Worm (Caenorhabditis elegans): ENCODE data around the gene col-36.
A peak's percentile ranks its signal among the peaks of the same experiment; 100 is the strongest.

Gene col-36

DNA sequence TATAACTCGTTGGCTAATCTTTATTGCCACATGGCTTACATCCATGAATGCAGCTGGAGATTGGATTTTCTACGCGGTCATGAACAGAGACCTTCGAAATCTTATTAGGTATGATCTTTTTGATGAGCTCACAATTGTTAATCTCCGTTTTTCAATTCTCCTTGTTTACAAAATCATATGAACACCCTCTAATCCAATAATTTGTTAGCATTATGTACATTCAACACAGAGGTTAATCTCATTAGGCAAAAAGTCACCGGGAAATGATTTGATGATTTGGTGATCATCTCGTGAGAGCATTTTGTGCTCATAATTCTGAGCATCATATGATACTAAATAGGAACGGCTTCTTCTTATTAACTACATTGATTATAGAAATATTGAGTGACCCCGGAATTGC lies 22.4 kb downstream of the col-36 start:
- TF ChIP-seq ceh-63 (GFP tag; optimal IDR thresholded peaks at IDR 0.05) (no peak), pag-3 (tag; optimal IDR thresholded peaks at IDR 0.05; ENCODE audit: borderline replicate concordance, insufficient read depth) (no peak), ces-1 (GFP tag; optimal IDR thresholded peaks at IDR 0.05) (no peak), unc-86 (tag; optimal IDR thresholded peaks at IDR 0.05) (no peak), ets-5 (GFP tag; IDR thresholded peaks at IDR 0.05) (no peak), nhr-12 (tag; optimal IDR thresholded peaks at IDR 0.05) (no peak), jun-1 (tag; optimal IDR thresholded peaks at IDR 0.05) (no peak), pax-3 (tag; optimal IDR thresholded peaks at IDR 0.05) (peak; percentile 73), nhr-85 (tag) (no peak), dsc-1 (tag; optimal IDR thresholded peaks at IDR 0.05) (peak; percentile 99), lin-35 (GFP tag; optimal IDR thresholded peaks at IDR 0.05) (no peak), ztf-4 (tag; optimal IDR thresholded peaks at IDR 0.05) (no peak), unc-62 (GFP tag; optimal IDR thresholded peaks at IDR 0.05) (no peak), zip-4 (GFP tag; optimal IDR thresholded peaks at IDR 0.05) (no peak), ceh-82 (tag; optimal IDR thresholded peaks at IDR 0.05) (no peak), lsy-2 (tag; optimal IDR thresholded peaks at IDR 0.05) (no peak), C04F5.9 (tag; optimal IDR thresholded peaks at IDR 0.05) (no peak), nhr-47 (tag; optimal IDR thresholded peaks at IDR 0.05) (peak; percentile 30), nhr-77 (tag; optimal IDR thresholded peaks at IDR 0.05) (no peak), xbp-1 (tag; optimal IDR thresholded peaks at IDR 0.05) (no peak), ama-1 (optimal IDR thresholded peaks at IDR 0.05) (no peak), lin-14 (GFP tag; optimal IDR thresholded peaks at IDR 0.05) (no peak), efl-3 (GFP tag; optimal IDR thresholded peaks at IDR 0.05) (no peak), ceh-8 (GFP tag; optimal IDR thresholded peaks at IDR 0.05) (peak; percentile 8), fos-1 (tag; optimal IDR thresholded peaks at IDR 0.05) (no peak), sox-4 (tag; optimal IDR thresholded peaks at IDR 0.05) (peak; percentile 17), nhr-20 (tag; optimal IDR thresholded peaks at IDR 0.05) (no peak), egl-13 (tag; optimal IDR thresholded peaks at IDR 0.05) (no peak), efl-1 (optimal IDR thresholded peaks at IDR 0.05) (no peak), efl-1 (GFP tag; optimal IDR thresholded peaks at IDR 0.05 in 1 of 2) (peak in 1 of 2 experiments; percentile 67), fkh-10 (GFP tag; optimal IDR thresholded peaks at IDR 0.05) (no peak)

DNA sequence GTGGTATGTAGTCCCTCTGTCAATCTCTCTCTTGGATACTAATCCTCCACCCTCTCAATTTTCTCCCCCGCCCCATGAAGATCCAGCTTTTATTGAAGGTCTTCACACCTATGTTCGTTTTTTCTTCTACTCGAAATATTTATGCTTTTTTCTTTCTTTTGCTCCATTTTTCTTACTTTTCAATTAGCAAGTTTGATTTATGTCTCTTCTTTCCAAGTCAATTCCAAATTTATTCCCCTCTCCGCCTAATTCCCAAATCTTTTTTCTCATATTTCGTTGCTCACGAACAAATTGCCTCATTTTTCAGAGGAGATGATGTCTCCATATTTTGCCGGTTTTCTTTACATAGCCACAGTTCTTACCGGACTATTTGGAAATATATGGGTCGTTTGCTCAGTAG lies 24.3 kb downstream of the col-36 start, which contains the start of gene npr-31:
Gene npr-31 (plus strand): TSS at position 301 of the 400 bp plus-strand sequence.
- TF ChIP-seq mdl-1 (tag; optimal IDR thresholded peaks at IDR 0.05) (no peak), zag-1 (tag; optimal IDR thresholded peaks at IDR 0.05) (no peak), ces-1 (GFP tag; optimal IDR thresholded peaks at IDR 0.05) (no peak), fos-1 (tag; optimal IDR thresholded peaks at IDR 0.05) (no peak), blmp-1 (tag; optimal IDR thresholded peaks at IDR 0.05) (no peak), nhr-76 (tag; optimal IDR thresholded peaks at IDR 0.05) (no peak), pag-3 (tag; optimal IDR thresholded peaks at IDR 0.05; ENCODE audit: borderline replicate concordance, insufficient read depth) (no peak), lsy-2 (tag; optimal IDR thresholded peaks at IDR 0.05) (no peak), nhr-84 (tag; optimal IDR thresholded peaks at IDR 0.05) (no peak), rnt-1 (tag; optimal IDR thresholded peaks at IDR 0.05) (no peak), C04F5.9 (tag; optimal IDR thresholded peaks at IDR 0.05) (no peak), pax-3 (tag; optimal IDR thresholded peaks at IDR 0.05) (no peak), fkh-10 (GFP tag; optimal IDR thresholded peaks at IDR 0.05) (no peak), hlh-4 (tag; optimal IDR thresholded peaks at IDR 0.05) (no peak), sox-4 (tag; optimal IDR thresholded peaks at IDR 0.05) (no peak)

DNA sequence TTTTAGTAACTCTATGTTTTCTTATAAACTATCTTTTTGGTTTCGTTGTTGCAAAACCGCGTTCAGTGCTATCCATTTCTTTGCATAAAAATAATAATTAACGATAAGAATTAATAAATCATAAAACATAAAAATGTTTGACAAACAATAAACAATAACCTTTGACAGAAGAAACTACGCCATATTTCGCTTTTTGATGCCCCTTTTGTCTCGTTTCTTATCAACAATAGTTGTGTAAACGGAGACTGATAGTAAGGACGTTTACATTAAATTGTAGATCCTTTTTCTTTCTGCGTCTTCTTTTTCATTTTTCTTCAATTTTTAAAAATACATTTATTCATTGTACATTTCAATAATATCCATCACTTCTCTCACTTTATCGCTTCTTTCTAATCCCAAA lies 29.5 kb downstream of the col-36 start:
- peak; percentile 30 for TF ChIP-seq nhr-90 (tag; optimal IDR thresholded peaks at IDR 0.05; ENCODE audit: poor library complexity)
- no peak for TF ChIP-seq skn-1 (tag; optimal IDR thresholded peaks at IDR 0.05)
- TF ChIP-seq jun-1 (tag; optimal IDR thresholded peaks at IDR 0.05) = no peak
- TF ChIP-seq Y116A8C.19 (tag; optimal IDR thresholded peaks at IDR 0.05; ENCODE audit: borderline replicate concordance) = no peak
- no peak for TF ChIP-seq alr-1 (tag; optimal IDR thresholded peaks at IDR 0.05; ENCODE audit: borderline replicate concordance)
- TF ChIP-seq blmp-1 (tag; optimal IDR thresholded peaks at IDR 0.05) = no peak
- no peak for TF ChIP-seq C34B4.2 (tag; optimal IDR thresholded peaks at IDR 0.05)
- no peak for TF ChIP-seq unc-130 (tag; optimal IDR thresholded peaks at IDR 0.05)
- no peak for TF ChIP-seq sup-37 (GFP tag; optimal IDR thresholded peaks at IDR 0.05)
- TF ChIP-seq hlh-17 (GFP tag; optimal IDR thresholded peaks at IDR 0.05; ENCODE audit: borderline replicate concordance) = no peak
- TF ChIP-seq F16B12.6 (tag; optimal IDR thresholded peaks at IDR 0.05) = no peak
- no peak for TF ChIP-seq dpl-1 (GFP tag; optimal IDR thresholded peaks at IDR 0.05)
- TF ChIP-seq snpc-4 (tag; optimal IDR thresholded peaks at IDR 0.05) = no peak
- TF ChIP-seq lin-35 (GFP tag; optimal IDR thresholded peaks at IDR 0.05) = peak in 1 of 2 experiments; percentile 30
- TF ChIP-seq ceh-82 (tag; optimal IDR thresholded peaks at IDR 0.05) = no peak
- TF ChIP-seq nhr-20 (tag; optimal IDR thresholded peaks at IDR 0.05) = peak; percentile 24
- no peak for TF ChIP-seq pax-3 (tag; optimal IDR thresholded peaks at IDR 0.05)
- no peak for TF ChIP-seq fos-1 (tag; optimal IDR thresholded peaks at IDR 0.05)
- no peak for TF ChIP-seq fkh-10 (GFP tag; optimal IDR thresholded peaks at IDR 0.05)
- TF ChIP-seq ces-1 (GFP tag; optimal IDR thresholded peaks at IDR 0.05) = no peak
